Fruit fly (Drosophila melanogaster): ENCODE results near the gene FASN1.
A peak's percentile ranks its signal among the peaks of the same experiment; 100 is the strongest.

Gene FASN1

dm6 chr2L:3037153-3037579 is 19.2 kb upstream of the FASN1 start, which contains the start of the genes CG17260 and SerRS (continued):
- TF ChIP-seq Trl (optimal IDR thresholded peaks at IDR 0.05) (no peak), Trl (GFP tag; optimal IDR thresholded peaks at IDR 0.05) (peak; percentile 95), CG15479 (GFP tag; optimal IDR thresholded peaks at IDR 0.05) (no peak), HLH3B (GFP tag; IDR thresholded peaks at IDR 0.05) (peak; percentile 85; the same call in 1 of the 2 replicates), lmd (GFP tag; IDR thresholded peaks at IDR 0.05) (peak; percentile 96), CG14014 (GFP tag; IDR thresholded peaks at IDR 0.05) (peak; percentile 91), esg (GFP tag; conservative IDR thresholded peaks at IDR 0.05) (peak; percentile 96), Gug (GFP tag; IDR thresholded peaks at IDR 0.05) (peak; percentile 92), CG10959 (GFP tag; IDR thresholded peaks at IDR 0.05) (peak; percentile 43), CG17186 (GFP tag; optimal IDR thresholded peaks at IDR 0.05) (peak; percentile 74), CG12391 (tag; optimal IDR thresholded peaks at IDR 0.05) (peak; percentile 95), CG13296 (GFP tag; optimal IDR thresholded peaks at IDR 0.05) (peak; percentile 90), lilli (GFP tag; optimal IDR thresholded peaks at IDR 0.05) (peak; percentile 97), Vsx1 (GFP tag; optimal IDR thresholded peaks at IDR 0.05) (no peak), CG17385 (GFP tag; optimal IDR thresholded peaks at IDR 0.05) (peak; percentile 85), org-1 (GFP tag; optimal IDR thresholded peaks at IDR 0.05) (peak; percentile 84), E2f1 (GFP tag; IDR thresholded peaks at IDR 0.05) (peak; percentile 93), CG1602 (GFP tag; optimal IDR thresholded peaks at IDR 0.05) (peak; percentile 96), sima (GFP tag; optimal IDR thresholded peaks at IDR 0.05) (peak; percentile 58), lov (optimal IDR thresholded peaks at IDR 0.05) (no peak), lov (GFP tag; IDR thresholded peaks at IDR 0.05) (0 out of 3 replicates have a peak, but pooled peaks have one; percentile 35), ara (GFP tag; IDR thresholded peaks at IDR 0.05) (peak; percentile 86), CkIIα-i1 (GFP tag; IDR thresholded peaks at IDR 0.05) (no peak), CG15514 (GFP tag; optimal IDR thresholded peaks at IDR 0.05) (peak; percentile 88), CG18764 (GFP tag; optimal IDR thresholded peaks at IDR 0.05) (peak; percentile 89), CG34224 (GFP tag; IDR thresholded peaks at IDR 0.05; ENCODE audit: partially characterized antibody) (0 out of 3 replicates have a peak, but pooled peaks have one; percentile 36), CG10274 (GFP tag; optimal IDR thresholded peaks at IDR 0.05) (peak; percentile 61), Usf (GFP tag; optimal IDR thresholded peaks at IDR 0.05) (peak; percentile 64), CoRest (tag; optimal IDR thresholded peaks at IDR 0.05) (peak; percentile 95), Hmx (GFP tag; optimal IDR thresholded peaks at IDR 0.05) (peak; percentile 84), Asciz (GFP tag; optimal IDR thresholded peaks at IDR 0.05) (no peak), vvl (GFP tag; IDR thresholded peaks at IDR 0.05) (peak; percentile 95), Eip74EF (GFP tag; optimal IDR thresholded peaks at IDR 0.05) (no peak), Mrtf (GFP tag; IDR thresholded peaks at IDR 0.05) (peak; percentile 88), az2 (GFP tag; optimal IDR thresholded peaks at IDR 0.05) (peak; percentile 92), CG12744 (GFP tag; optimal IDR thresholded peaks at IDR 0.05) (peak; percentile 92), ac (GFP tag; optimal IDR thresholded peaks at IDR 0.05) (peak; percentile 37), CG33557 (GFP tag; optimal IDR thresholded peaks at IDR 0.05) (peak; percentile 77), Blimp-1 (GFP tag; optimal IDR thresholded peaks at IDR 0.05) (no peak), Hand (GFP tag; optimal IDR thresholded peaks at IDR 0.05) (peak; percentile 26), Pdp1 (GFP tag; optimal IDR thresholded peaks at IDR 0.05) (peak; percentile 91 to 95), Aef1 (GFP tag; IDR thresholded peaks at IDR 0.05) (peak; percentile 91), ranshi (GFP tag; IDR thresholded peaks at IDR 0.05) (peak; percentile 93), CG8290 (GFP tag; optimal IDR thresholded peaks at IDR 0.05) (peak; percentile 88), CG8290 (tag; optimal IDR thresholded peaks at IDR 0.05) (peak; percentile 74 to 77), Nf-YA (GFP tag; IDR thresholded peaks at IDR 0.05) (peak; percentile 67; the same call in 1 of the 2 replicates), Dip3 (GFP tag; optimal IDR thresholded peaks at IDR 0.05) (peak; percentile 97), trh (GFP tag; optimal IDR thresholded peaks at IDR 0.05) (peak; percentile 67), ase (GFP tag; IDR thresholded peaks at IDR 0.05) (peak; percentile 92), CG18476 (GFP tag; optimal IDR thresholded peaks at IDR 0.05) (peak; percentile 94), dati (GFP tag; IDR thresholded peaks at IDR 0.05) (no peak), sens-2 (GFP tag; IDR thresholded peaks at IDR 0.05) (peak; percentile 45; the same call in 1 of the 2 replicates)
